Worm (Caenorhabditis elegans) whole organism, L3 larva: Measurements from ENCODE around the gene Y75B8A.33.

ENCODE experiments used
- aly-2 ChIP-seq: fragments of 150-350 bp; optimal IDR thresholded peaks from 2 replicates; lab custom pipeline; 2014; ENCODE audit warnings: missing biosample characterization, missing genetic modification characterization
- ama-1 ChIP-seq: fragments of 150-350 bp; optimal IDR thresholded peaks from 2 replicates; lab custom pipeline; 2018
- ceh-16 ChIP-seq: sonication (generic microtip); optimal IDR thresholded peaks from 2 replicates; lab custom pipeline; 2017; ENCODE audit warnings: missing biosample characterization, missing genetic modification characterization
- ceh-82 ChIP-seq: fragments of 150-350 bp; optimal IDR thresholded peaks from 2 replicates; lab custom pipeline; 2014; ENCODE audit warnings: missing biosample characterization, missing genetic modification characterization
- daf-12 ChIP-seq: fragments of 150-350 bp; optimal IDR thresholded peaks from 2 replicates; lab custom pipeline; 2014; ENCODE audit warnings: missing biosample characterization, missing genetic modification reagents, missing genetic modification characterization
- egl-27 ChIP-seq: sonication (generic microtip); optimal IDR thresholded peaks from 4 replicates; lab custom pipeline; 2017; ENCODE audit warnings: missing biosample characterization, missing genetic modification reagents, missing genetic modification characterization
- egl-5 ChIP-seq: fragments of 150-350 bp; optimal IDR thresholded peaks from 2 replicates; lab custom pipeline; 2017; ENCODE audit warnings: missing biosample characterization, missing genetic modification reagents, missing genetic modification characterization, inconsistent platforms
- elt-2 ChIP-seq: sonication (generic microtip); optimal IDR thresholded peaks from 2 replicates; lab custom pipeline; 2016; ENCODE audit warnings: missing genetic modification reagents, mild to moderate bottlenecking, missing genetic modification characterization, missing compliant biosample characterization
- elt-3 ChIP-seq, 3 experiments: fragments of 150-350 bp in 1 of 3; sonication (generic microtip) in 2 of 3; optimal IDR thresholded peaks; 2 replicates in 2 of 3; 4 replicates in 1 of 3; lab custom pipeline; 2014 to 2017; ENCODE audit warnings: missing biosample characterization in 3 of 3, missing genetic modification characterization in 3 of 3
- eor-1 ChIP-seq, 2 experiments: fragments of 150-350 bp; optimal IDR thresholded peaks; 2 replicates each; lab custom pipeline; 2014 to 2018; ENCODE audit warnings: missing biosample characterization in 2 of 2, missing genetic modification characterization in 2 of 2
- fkh-2 ChIP-seq: fragments of 150-350 bp; optimal IDR thresholded peaks from 2 replicates; lab custom pipeline; 2014; ENCODE audit warnings: missing biosample characterization, missing genetic modification reagents, missing genetic modification characterization
- fos-1 ChIP-seq: fragments of 150-350 bp; optimal IDR thresholded peaks from 2 replicates; lab custom pipeline; 2014; ENCODE audit warnings: missing biosample characterization, missing genetic modification characterization
- hmg-11 ChIP-seq: sonication (generic microtip); optimal IDR thresholded peaks from 2 replicates; lab custom pipeline; 2016; ENCODE audit warnings: missing genetic modification characterization, missing compliant biosample characterization
- jun-1 ChIP-seq: fragments of 150-350 bp; optimal IDR thresholded peaks from 2 replicates; lab custom pipeline; 2014; ENCODE audit warnings: missing biosample characterization, missing genetic modification reagents, missing genetic modification characterization
- lin-15B ChIP-seq: fragments of 150-350 bp; optimal IDR thresholded peaks from 2 replicates; lab custom pipeline; 2014; ENCODE audit warnings: missing biosample characterization, missing genetic modification characterization
- lin-39 ChIP-seq: fragments of 150-350 bp; optimal IDR thresholded peaks from 2 replicates; lab custom pipeline; 2018; ENCODE audit warnings: missing biosample characterization, missing genetic modification reagents, missing genetic modification characterization
- mml-1 ChIP-seq: fragments of 150-350 bp; sonication (generic microtip); optimal IDR thresholded peaks from 3 replicates; lab custom pipeline; 2014; ENCODE audit warnings: missing biosample characterization, missing genetic modification characterization
- nfya-1 ChIP-seq: sonication (generic microtip); optimal IDR thresholded peaks from 2 replicates; lab custom pipeline; 2017; ENCODE audit warnings: missing genetic modification characterization, mild to moderate bottlenecking, missing compliant biosample characterization, antibody characterized with exemption, moderate library complexity; ENCODE audit not compliant: insufficient read depth
- nhr-11 ChIP-seq: fragments of 150-350 bp; optimal IDR thresholded peaks from 2 replicates; lab custom pipeline; 2014; ENCODE audit warnings: missing biosample characterization, missing genetic modification characterization
- nhr-12 ChIP-seq: fragments of 150-350 bp; optimal IDR thresholded peaks from 2 replicates; lab custom pipeline; 2014; ENCODE audit warnings: missing biosample characterization, missing genetic modification characterization
- nhr-23 ChIP-seq: fragments of 150-350 bp; optimal IDR thresholded peaks from 2 replicates; lab custom pipeline; 2014; ENCODE audit warnings: missing biosample characterization, missing genetic modification reagents, missing genetic modification characterization
- nhr-237 ChIP-seq: fragments of 150-350 bp; optimal IDR thresholded peaks from 2 replicates; lab custom pipeline; 2014; ENCODE audit warnings: missing biosample characterization, missing genetic modification characterization
- nhr-25 ChIP-seq: sonication (generic microtip); optimal IDR thresholded peaks from 2 replicates; lab custom pipeline; 2017; ENCODE audit warnings: missing biosample characterization, missing genetic modification characterization
- nhr-28 ChIP-seq: fragments of 150-350 bp; optimal IDR thresholded peaks from 2 replicates; lab custom pipeline; 2014; ENCODE audit warnings: missing biosample characterization, missing genetic modification characterization
- nhr-43 ChIP-seq: sonication (generic microtip); optimal IDR thresholded peaks from 2 replicates; lab custom pipeline; 2016; ENCODE audit warnings: mild to moderate bottlenecking, missing genetic modification characterization, missing compliant biosample characterization; ENCODE audit not compliant: poor library complexity, severe bottlenecking
- nhr-77 ChIP-seq: fragments of 150-350 bp; optimal IDR thresholded peaks from 2 replicates; lab custom pipeline; 2014; ENCODE audit warnings: missing biosample characterization, missing genetic modification characterization
- pqm-1 ChIP-seq: fragments of 150-350 bp; optimal IDR thresholded peaks from 2 replicates; lab custom pipeline; 2017; ENCODE audit warnings: missing biosample characterization, missing genetic modification characterization, inconsistent platforms
- sea-2 ChIP-seq: fragments of 150-350 bp; sonication (generic microtip); optimal IDR thresholded peaks from 4 replicates; lab custom pipeline; 2014; ENCODE audit warnings: missing biosample characterization, missing genetic modification reagents, missing genetic modification characterization
- skn-1 ChIP-seq: fragments of 150-350 bp; optimal IDR thresholded peaks from 2 replicates; lab custom pipeline; 2014; ENCODE audit warnings: missing biosample characterization, missing genetic modification characterization
- snpc-4 ChIP-seq: fragments of 150-350 bp; optimal IDR thresholded peaks from 2 replicates; lab custom pipeline; 2014; ENCODE audit warnings: missing biosample characterization, missing genetic modification characterization
- tbx-2 ChIP-seq: sonication (generic microtip); optimal IDR thresholded peaks from 2 replicates; lab custom pipeline; 2016; ENCODE audit warnings: mild to moderate bottlenecking, missing genetic modification characterization, missing compliant biosample characterization
- unc-39 ChIP-seq: sonication (generic microtip); optimal IDR thresholded peaks from 4 replicates; lab custom pipeline; 2017; ENCODE audit warnings: missing biosample characterization, missing genetic modification characterization
- unc-62 ChIP-seq: fragments of 150-350 bp; sonication (generic microtip); optimal IDR thresholded peaks from 4 replicates; lab custom pipeline; 2014; ENCODE audit warnings: missing biosample characterization, missing genetic modification reagents, missing genetic modification characterization
- zag-1 ChIP-seq: fragments of 150-350 bp; optimal IDR thresholded peaks from 2 replicates; lab custom pipeline; 2014; ENCODE audit warnings: missing biosample characterization, missing genetic modification characterization
- ztf-11 ChIP-seq: fragments of 150-350 bp; optimal IDR thresholded peaks from 2 replicates; lab custom pipeline; 2014; ENCODE audit warnings: missing biosample characterization, missing genetic modification characterization
- ztf-4 ChIP-seq: fragments of 150-350 bp; optimal IDR thresholded peaks from 2 replicates; lab custom pipeline; 2014; ENCODE audit warnings: missing biosample characterization, missing genetic modification characterization

Gene Y75B8A.33

DNA sequence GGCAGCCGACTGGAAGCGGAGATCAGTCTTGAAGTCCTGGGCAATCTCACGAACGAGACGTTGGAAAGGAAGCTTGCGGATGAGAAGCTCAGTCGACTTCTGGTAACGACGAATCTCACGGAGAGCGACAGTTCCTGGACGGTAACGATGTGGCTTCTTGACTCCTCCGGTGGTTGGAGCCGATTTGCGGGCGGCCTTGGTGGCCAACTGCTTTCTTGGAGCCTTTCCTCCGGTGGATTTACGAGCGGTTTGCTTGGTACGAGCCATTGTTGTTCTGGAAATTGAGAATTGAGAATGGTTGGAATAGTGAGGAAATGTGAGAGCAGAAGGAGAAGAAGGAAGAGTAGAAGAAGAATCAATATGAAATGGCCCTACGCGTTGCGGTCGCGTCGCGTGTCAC, 718 bp upstream of the Y75B8A.33 start:
- TF ChIP-seq fkh-2 (no peak), mml-1 (no peak), nhr-23 (tag; lab: Kevin White, UChicago) (no peak), ztf-4 (tag; lab: Kevin White, UChicago) (no peak), ztf-11 (tag; lab: Kevin White, UChicago) (no peak), nhr-77 (tag; lab: Kevin White, UChicago) (no peak), ceh-82 (no peak), lin-39 (no peak), egl-5 (tag; lab: Kevin White, UChicago) (no peak), tbx-2 (tag; lab: Kevin White, UChicago) (no peak), sea-2 (GFP tag; lab: Kevin White, UChicago) (no peak), unc-62 (GFP tag; lab: Kevin White, UChicago) (no peak), unc-39 (tag; lab: Kevin White, UChicago) (no peak), nfya-1 (no peak), nhr-43 (no peak), lin-15B (tag; lab: Kevin White, UChicago) (no peak), elt-3 (tag; optimal IDR thresholded peaks at IDR 0.05; lab: Kevin White, UChicago) (no peak), nhr-28 (no peak)

ce11 chrIII:12359265-12359664, 7.9 kb downstream of the Y75B8A.33 start, which contains the start of gene Y75B8A.34:
Gene Y75B8A.34, plus strand, starts transcription at chrIII:12359565.
- TF ChIP-seq hmg-11 (tag; lab: Kevin White, UChicago), result no peak
- no peak for TF ChIP-seq fos-1 (tag; lab: Kevin White, UChicago)
- no peak for TF ChIP-seq aly-2 (tag; lab: Kevin White, UChicago)
- no peak for TF ChIP-seq zag-1 (tag; lab: Kevin White, UChicago)
- no peak for TF ChIP-seq nhr-25
- TF ChIP-seq sea-2 (GFP tag; lab: Kevin White, UChicago), result no peak
- no peak for TF ChIP-seq fkh-2
- TF ChIP-seq daf-12 (tag; lab: Kevin White, UChicago), result no peak
- TF ChIP-seq nfya-1, result no peak
- no peak for TF ChIP-seq skn-1 (tag; lab: Kevin White, UChicago)
- no peak for TF ChIP-seq ceh-16 (tag; lab: Kevin White, UChicago)
- TF ChIP-seq ztf-11 (tag; lab: Kevin White, UChicago), result no peak
- no peak for TF ChIP-seq nhr-77 (tag; lab: Kevin White, UChicago)
- TF ChIP-seq pqm-1, result no peak
- TF ChIP-seq lin-15B (tag; lab: Kevin White, UChicago), result no peak
- no peak for TF ChIP-seq eor-1 (tag; optimal IDR thresholded peaks at IDR 0.05; lab: Kevin White, UChicago)
- TF ChIP-seq snpc-4 (tag; lab: Kevin White, UChicago), result no peak

DNA sequence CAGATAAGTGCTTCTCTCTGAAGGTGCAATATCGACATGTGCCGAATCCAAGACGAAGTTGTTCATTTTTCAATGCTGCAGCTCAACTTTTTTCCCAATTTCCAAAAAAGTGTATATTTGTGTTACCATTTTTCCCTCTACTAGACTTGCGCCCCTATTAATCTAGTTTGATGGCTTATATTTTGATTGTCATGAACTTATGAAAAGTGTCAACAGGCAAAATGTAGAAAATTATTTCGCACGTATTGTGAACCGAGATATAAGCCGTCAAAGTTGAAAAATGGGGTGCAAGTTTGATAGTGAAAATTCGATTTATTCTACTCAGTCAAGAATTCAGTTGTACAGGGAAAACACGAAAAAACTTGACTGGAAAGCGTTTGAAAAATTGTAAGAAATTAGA, 8.7 kb downstream of the Y75B8A.33 start, which contains the start of gene Y75B8A.32:
TSS of gene Y75B8A.32 (minus strand) at position 101 of the 400 bp plus-strand sequence.
- TF ChIP-seq nhr-23 (tag; lab: Kevin White, UChicago), result no peak
- no peak for TF ChIP-seq lin-15B (tag; lab: Kevin White, UChicago)
- no peak for TF ChIP-seq ztf-4 (tag; lab: Kevin White, UChicago)
- TF ChIP-seq eor-1 (tag; optimal IDR thresholded peaks at IDR 0.05; lab: Kevin White, UChicago), result no peak
- TF ChIP-seq skn-1 (tag; lab: Kevin White, UChicago), result no peak
- TF ChIP-seq jun-1 (tag; lab: Kevin White, UChicago), result no peak
- no peak for TF ChIP-seq elt-2 (tag; lab: Kevin White, UChicago)
- TF ChIP-seq nhr-237 (tag; lab: Kevin White, UChicago), result no peak
- TF ChIP-seq ceh-82, result no peak
- no peak for TF ChIP-seq pqm-1
- no peak for TF ChIP-seq egl-27 (tag; lab: Kevin White, UChicago)

- TF ChIP-seq ama-1 (lab: Kevin White, UChicago) (no peak), nhr-28 (no peak), sea-2 (GFP tag; lab: Kevin White, UChicago) (no peak), elt-2 (tag; lab: Kevin White, UChicago) (no peak), pqm-1 (no peak), lin-15B (tag; lab: Kevin White, UChicago) (no peak), ztf-11 (tag; lab: Kevin White, UChicago) (no peak), mml-1 (no peak), ztf-4 (tag; lab: Kevin White, UChicago) (no peak), nhr-11 (tag; lab: Kevin White, UChicago) (no peak), nhr-25 (no peak), nhr-12 (no peak)
Measured at ce11 chrIII:12356588-12356987, 10.6 kb downstream of the Y75B8A.33 start.
